Fruit fly (Drosophila melanogaster): ENCODE measurements around the gene CG17361.
A peak's percentile ranks its signal among the peaks of the same experiment; 100 is the strongest.

Gene CG17361

dm6 chr3L:13999204-13999603, 2.2 kb downstream of the CG17361 start, which contains the start of gene CG17359 (continued):
- no peak for TF ChIP-seq CG12942 (GFP tag; optimal IDR thresholded peaks at IDR 0.05)
- TF ChIP-seq CG31224 (GFP tag; IDR thresholded peaks at IDR 0.05): no peak
- no peak for TF ChIP-seq Hr78 (GFP tag; optimal IDR thresholded peaks at IDR 0.05)
- no peak for TF ChIP-seq cwo (GFP tag; optimal IDR thresholded peaks at IDR 0.05)
- TF ChIP-seq sens (GFP tag): peak; percentile 59
- TF ChIP-seq ash1 (GFP tag; optimal IDR thresholded peaks at IDR 0.05): no peak
- no peak for TF ChIP-seq lab (GFP tag; optimal IDR thresholded peaks at IDR 0.05)
- no peak for TF ChIP-seq her (GFP tag; optimal IDR thresholded peaks at IDR 0.05)

- TF ChIP-seq CG7839 (tag; optimal IDR thresholded peaks at IDR 0.05) (peak; percentile 16), BtbVII (GFP tag; optimal IDR thresholded peaks at IDR 0.05) (no peak), CG4707 (GFP tag; optimal IDR thresholded peaks at IDR 0.05) (no peak), MESR4 (GFP tag; optimal IDR thresholded peaks at IDR 0.05) (peak; percentile 40), CG8281 (tag; optimal IDR thresholded peaks at IDR 0.05) (no peak), Rfx (GFP tag; IDR thresholded peaks at IDR 0.05) (peak; percentile 38; the same call in 1 of the 2 replicates), CG7271 (tag; optimal IDR thresholded peaks at IDR 0.05) (no peak), CG9609 (GFP tag; optimal IDR thresholded peaks at IDR 0.05) (no peak), en (GFP tag; optimal IDR thresholded peaks at IDR 0.05) (no peak), CG30431 (GFP tag; optimal IDR thresholded peaks at IDR 0.05) (no peak), Doc2 (GFP tag; IDR thresholded peaks at IDR 0.05) (no peak), CG15696 (tag; optimal IDR thresholded peaks at IDR 0.05) (no peak), CG17568 (GFP tag; optimal IDR thresholded peaks at IDR 0.05) (no peak), gcm (GFP tag; optimal IDR thresholded peaks at IDR 0.05) (no peak), CG6813 (GFP tag; optimal IDR thresholded peaks at IDR 0.05) (no peak), gce (GFP tag; IDR thresholded peaks at IDR 0.05) (no peak), Hey (tag; optimal IDR thresholded peaks at IDR 0.05) (no peak), CG12236 (GFP tag; optimal IDR thresholded peaks at IDR 0.05) (no peak), CG1024 (GFP tag; IDR thresholded peaks at IDR 0.05) (no peak), vvl (GFP tag; IDR thresholded peaks at IDR 0.05) (0 out of 2 replicates have a peak, but pooled peaks have one; percentile 2), tna (GFP tag; IDR thresholded peaks at IDR 0.05; ENCODE audit: partially characterized antibody) (peak; percentile 83), ci (GFP tag; IDR thresholded peaks at IDR 0.05) (no peak; the same call in 2 of the 3 replicates), CG1647 (GFP tag; optimal IDR thresholded peaks at IDR 0.05) (no peak), Myb (GFP tag; optimal IDR thresholded peaks at IDR 0.05) (peak; percentile 6), Lim3 (GFP tag; IDR thresholded peaks at IDR 0.05) (no peak), CG4404 (GFP tag; IDR thresholded peaks at IDR 0.05) (no peak), p53 (GFP tag; optimal IDR thresholded peaks at IDR 0.05) (no peak), CG12104 (GFP tag; optimal IDR thresholded peaks at IDR 0.05) (no peak), CG10543 (GFP tag; optimal IDR thresholded peaks at IDR 0.05) (no peak), knrl (GFP tag; IDR thresholded peaks at IDR 0.05; ENCODE audit: partially characterized antibody) (peak; percentile 90; the same call in 2 of the 3 replicates), Sin3A (optimal IDR thresholded peaks at IDR 0.05) (peak; percentile 52), cg (GFP tag; optimal IDR thresholded peaks at IDR 0.05) (no peak), CG6765 (GFP tag; optimal IDR thresholded peaks at IDR 0.05) (no peak), Camta (GFP tag; optimal IDR thresholded peaks at IDR 0.05) (no peak), CG4282 (GFP tag; optimal IDR thresholded peaks at IDR 0.05) (no peak), ara (GFP tag; IDR thresholded peaks at IDR 0.05) (no peak), ash1 (GFP tag; optimal IDR thresholded peaks at IDR 0.05) (no peak), CG12942 (GFP tag; optimal IDR thresholded peaks at IDR 0.05) (no peak), insv (GFP tag; optimal IDR thresholded peaks at IDR 0.05) (peak in 1 of 2 experiments; percentile 27), CG11398 (GFP tag; optimal IDR thresholded peaks at IDR 0.05) (no peak), CG14965 (GFP tag; optimal IDR thresholded peaks at IDR 0.05; ENCODE audit: borderline replicate concordance) (no peak), Oaz (GFP tag; IDR thresholded peaks at IDR 0.05) (no peak)
These were observed 4.9 kb downstream of the CG17361 start, which contains the start of the genes Nprl3 and upSET for dm6 chr3L:14001658-14002523. TSS of gene Nprl3 (minus strand) at chr3L:14001880. TSS of gene upSET (plus strand) at chr3L:14002127.
